Worm (Caenorhabditis elegans) whole organism, L4 larva: ENCODE data around the gene rpl-20.

Experiments used
- D1046.2 ChIP-seq: fragments of 200-800 bp; sonication (Bioruptor generic); IDR thresholded peaks from 2 replicates; pipeline ENCODE4 v1.3.6; 2022; ENCODE audit warnings: missing genetic modification characterization, missing compliant biosample characterization
- F10B5.3 ChIP-seq: sonication (generic microtip); optimal IDR thresholded peaks from 2 replicates; lab custom pipeline; 2016; ENCODE audit warnings: mild to moderate bottlenecking, missing genetic modification characterization, missing compliant biosample characterization
- R02D3.7 ChIP-seq: fragments of 150-350 bp; sonication (generic microtip); optimal IDR thresholded peaks from 3 replicates; lab custom pipeline; 2014; ENCODE audit warnings: missing biosample characterization, missing genetic modification characterization
- T20F7.1 ChIP-seq: fragments of 200-800 bp; sonication (Bioruptor generic); optimal IDR thresholded peaks from 2 replicates; lab custom pipeline; 2018; ENCODE audit warnings: mild to moderate bottlenecking, missing genetic modification characterization, missing compliant biosample characterization
- T26A8.4 ChIP-seq: fragments of 200-800 bp; sonication (Bioruptor generic); IDR thresholded peaks from 2 replicates; pipeline ENCODE4 v1.3.6; 2022; ENCODE audit warnings: missing genetic modification characterization, missing compliant biosample characterization
- Y48G9A.11 ChIP-seq: fragments of 200-800 bp; sonication (Bioruptor generic); IDR thresholded peaks from 2 replicates; pipeline ENCODE4 v1.3.6; 2022; ENCODE audit warnings: missing genetic modification reagents, missing genetic modification characterization, missing compliant biosample characterization
- aha-1 ChIP-seq: fragments of 150-350 bp; peaks from one replicate; lab custom pipeline; 2014; ENCODE audit warnings: missing biosample characterization, missing genetic modification characterization
- ama-1 ChIP-seq: fragments of 150-350 bp; optimal IDR thresholded peaks from 2 replicates; lab custom pipeline; 2014; ENCODE audit warnings: inconsistent platforms, mixed read lengths
- attf-4 ChIP-seq: sonication (generic microtip); optimal IDR thresholded peaks from 3 replicates; lab custom pipeline; 2017; ENCODE audit warnings: missing biosample characterization, missing genetic modification characterization
- ceh-28 ChIP-seq: fragments of 150-350 bp; optimal IDR thresholded peaks from 2 replicates; lab custom pipeline; 2014; ENCODE audit warnings: missing biosample characterization, missing genetic modification reagents, missing genetic modification characterization
- ceh-44 ChIP-seq: fragments of 200-800 bp; sonication (Bioruptor generic); IDR thresholded peaks from 2 replicates; pipeline ENCODE4 v1.3.6; 2022; ENCODE audit warnings: missing genetic modification reagents, missing genetic modification characterization, missing compliant biosample characterization
- ces-1 ChIP-seq: fragments of 150-350 bp; sonication (generic microtip); optimal IDR thresholded peaks from 4 replicates; lab custom pipeline; 2014; ENCODE audit warnings: missing biosample characterization, missing genetic modification reagents, missing genetic modification characterization
- cey-2 ChIP-seq: sonication (generic microtip); optimal IDR thresholded peaks from 3 replicates; lab custom pipeline; 2017; ENCODE audit warnings: missing genetic modification characterization, mild to moderate bottlenecking, missing compliant biosample characterization, antibody characterized with exemption, borderline replicate concordance; ENCODE audit not compliant: insufficient read depth
- daf-16 ChIP-seq, 3 experiments: sonication (generic microtip); optimal IDR thresholded peaks; 2 replicates each; lab custom pipeline; 2016 to 2017; ENCODE audit warnings: missing genetic modification characterization in 3 of 3, missing genetic modification reagents in 3 of 3, mild to moderate bottlenecking in 2 of 3, missing compliant biosample characterization in 2 of 3, missing biosample characterization in 1 of 3, moderate library complexity in 1 of 3
- dmd-8 ChIP-seq: fragments of 200-800 bp; sonication (Bioruptor generic); IDR thresholded peaks from 2 replicates; pipeline ENCODE4 v1.3.6; 2022; ENCODE audit warnings: missing genetic modification characterization, missing compliant biosample characterization
- dpl-1 ChIP-seq: fragments of 150-350 bp; optimal IDR thresholded peaks from 2 replicates; lab custom pipeline; 2014; ENCODE audit warnings: missing biosample characterization, missing genetic modification reagents, missing genetic modification characterization
- dve-1 ChIP-seq: sonication (generic microtip); optimal IDR thresholded peaks from 2 replicates; lab custom pipeline; 2017; ENCODE audit warnings: antibody characterized with exemption, mild to moderate bottlenecking, missing genetic modification characterization, missing compliant biosample characterization; ENCODE audit not compliant: insufficient read depth
- fos-1 ChIP-seq: fragments of 150-350 bp; optimal IDR thresholded peaks from 2 replicates; lab custom pipeline; 2014; ENCODE audit warnings: missing biosample characterization, missing genetic modification characterization
- hif-1 ChIP-seq, 2 experiments: sonication (generic microtip); optimal IDR thresholded peaks; 2 replicates each; lab custom pipeline; 2016 to 2017; ENCODE audit warnings: missing compliant biosample characterization in 2 of 2, missing genetic modification characterization in 2 of 2, missing genetic modification reagents in 2 of 2, missing genotype in 2 of 2, mild to moderate bottlenecking in 1 of 2
- hlh-11 ChIP-seq: fragments of 200-800 bp; sonication (Bioruptor generic); optimal IDR thresholded peaks from 2 replicates; lab custom pipeline; 2018; ENCODE audit warnings: mild to moderate bottlenecking, missing genetic modification characterization, missing compliant biosample characterization
- hlh-30 ChIP-seq: sonication (generic microtip); optimal IDR thresholded peaks from 2 replicates; lab custom pipeline; 2017; ENCODE audit warnings: antibody characterized with exemption, mild to moderate bottlenecking, missing genetic modification characterization, missing compliant biosample characterization; ENCODE audit not compliant: insufficient read depth
- lin-1 ChIP-seq: fragments of 200-800 bp; sonication (Bioruptor generic); IDR thresholded peaks from 2 replicates; pipeline ENCODE4 v1.3.6; 2022; ENCODE audit warnings: missing genetic modification reagents, missing genetic modification characterization, missing compliant biosample characterization
- lin-38 ChIP-seq: fragments of 200-800 bp; sonication (Bioruptor generic); IDR thresholded peaks from 2 replicates; pipeline ENCODE4 v1.3.6; 2022; ENCODE audit warnings: missing genetic modification reagents, missing genetic modification characterization, missing compliant biosample characterization
- lsy-2 ChIP-seq, 2 experiments: fragments of 150-350 bp in 1 of 2; sonication (generic microtip) in 1 of 2; optimal IDR thresholded peaks; 2 replicates each; lab custom pipeline; 2014 to 2017; ENCODE audit warnings: missing biosample characterization in 2 of 2, missing genetic modification characterization in 2 of 2
- madf-9 ChIP-seq: fragments of 200-800 bp; sonication (Bioruptor generic); conservative IDR thresholded peaks from 2 replicates; pipeline ENCODE4 v1.3.6; 2022; ENCODE audit warnings: missing genetic modification reagents, missing genetic modification characterization, missing compliant biosample characterization
- mep-1 ChIP-seq: fragments of 150-350 bp; sonication (generic microtip); optimal IDR thresholded peaks from 3 replicates; lab custom pipeline; 2014; ENCODE audit warnings: missing biosample characterization, missing genetic modification characterization
- mes-2 ChIP-seq: sonication (generic microtip); optimal IDR thresholded peaks from 2 replicates; lab custom pipeline; 2016; ENCODE audit warnings: missing genotype, mild to moderate bottlenecking, missing genetic modification characterization, missing compliant biosample characterization; ENCODE audit not compliant: poor library complexity, severe bottlenecking
- mxl-3 ChIP-seq: fragments of 200-800 bp; sonication (Bioruptor generic); optimal IDR thresholded peaks from 2 replicates; lab custom pipeline; 2018; ENCODE audit warnings: mild to moderate bottlenecking, missing genetic modification characterization, missing compliant biosample characterization
- nhr-11 ChIP-seq: fragments of 150-350 bp; optimal IDR thresholded peaks from 2 replicates; lab custom pipeline; 2014; ENCODE audit warnings: missing biosample characterization, missing genetic modification characterization
- nhr-25 ChIP-seq: sonication (generic microtip); optimal IDR thresholded peaks from 2 replicates; lab custom pipeline; 2017; ENCODE audit warnings: missing genetic modification characterization, mild to moderate bottlenecking, missing compliant biosample characterization, antibody characterized with exemption, moderate library complexity, borderline replicate concordance; ENCODE audit not compliant: insufficient read depth
- nhr-28 ChIP-seq: fragments of 150-350 bp; optimal IDR thresholded peaks from 2 replicates; lab custom pipeline; 2014; ENCODE audit warnings: missing biosample characterization, missing genetic modification characterization
- nhr-42 ChIP-seq: fragments of 200-800 bp; sonication (Bioruptor generic); IDR thresholded peaks from 2 replicates; pipeline ENCODE4 v1.3.6; 2022; ENCODE audit warnings: missing genetic modification characterization, missing compliant biosample characterization
- nhr-48 ChIP-seq: sonication (generic microtip); optimal IDR thresholded peaks from 2 replicates; lab custom pipeline; 2016; ENCODE audit warnings: mild to moderate bottlenecking, missing genetic modification characterization, missing compliant biosample characterization
- nhr-76 ChIP-seq: fragments of 150-350 bp; optimal IDR thresholded peaks from 2 replicates; lab custom pipeline; 2014; ENCODE audit warnings: missing biosample characterization, missing genetic modification characterization
- nhr-77 ChIP-seq: fragments of 150-350 bp; optimal IDR thresholded peaks from 2 replicates; lab custom pipeline; 2014; ENCODE audit warnings: missing biosample characterization, missing genetic modification characterization
- php-3 ChIP-seq: fragments of 200-800 bp; sonication (Bioruptor generic); IDR thresholded peaks from 2 replicates; pipeline ENCODE4 v1.3.6; 2022; ENCODE audit warnings: missing genetic modification reagents, missing genetic modification characterization, missing compliant biosample characterization
- rbr-2 ChIP-seq: sonication (generic microtip); optimal IDR thresholded peaks from 2 replicates; lab custom pipeline; 2016; ENCODE audit warnings: missing genotype, missing genetic modification characterization, missing compliant biosample characterization
- spr-3 ChIP-seq: fragments of 200-800 bp; sonication (Bioruptor generic); optimal IDR thresholded peaks from 2 replicates; lab custom pipeline; 2018; ENCODE audit warnings: mild to moderate bottlenecking, missing genetic modification characterization, missing compliant biosample characterization
- tra-1 ChIP-seq: fragments of 200-800 bp; sonication (Bioruptor generic); IDR thresholded peaks from 2 replicates; pipeline ENCODE4 v1.3.6; 2022; ENCODE audit warnings: missing genetic modification reagents, missing genetic modification characterization, missing compliant biosample characterization
- unc-130 ChIP-seq: sonication (generic microtip); optimal IDR thresholded peaks from 2 replicates; lab custom pipeline; 2016; ENCODE audit warnings: missing genetic modification reagents, missing genetic modification characterization, missing compliant biosample characterization
- unc-39 ChIP-seq: sonication (generic microtip); optimal IDR thresholded peaks from 2 replicates; lab custom pipeline; 2017; ENCODE audit warnings: missing biosample characterization, missing genetic modification characterization
- unc-62 ChIP-seq, 3 experiments: fragments of 150-350 bp in 1 of 3; sonication (generic microtip); optimal IDR thresholded peaks in 2 of 3; peaks in 1 of 3; 1 replicate in 1 of 3; 2 replicates in 2 of 3; lab custom pipeline; 2014 to 2017; ENCODE audit warnings: missing biosample characterization in 3 of 3, missing genetic modification characterization in 3 of 3, missing genetic modification reagents in 3 of 3, missing genotype in 1 of 3
- zag-1 ChIP-seq: fragments of 150-350 bp; optimal IDR thresholded peaks from 2 replicates; lab custom pipeline; 2014; ENCODE audit warnings: missing biosample characterization, missing genetic modification characterization
- zip-11 ChIP-seq: fragments of 200-800 bp; sonication (Bioruptor generic); IDR thresholded peaks from 2 replicates; pipeline ENCODE4 v1.3.6; 2022; ENCODE audit warnings: missing genetic modification characterization, missing compliant biosample characterization
- ztf-7 ChIP-seq: fragments of 150-350 bp; optimal IDR thresholded peaks from 2 replicates; lab custom pipeline; 2014; ENCODE audit warnings: missing biosample characterization, missing genetic modification characterization

Gene rpl-20

ce11 chrIV:4749728-4750278, at the start of gene rpl-20, which contains the start of gene Y17G9B.5 (continued):
- peak; percentile 98 for TF ChIP-seq T20F7.1 (GFP tag; lab: Kevin White, UChicago)
- peak; percentile 98 for TF ChIP-seq madf-9 (GFP tag; lab: Robert Waterston, UW)
- TF ChIP-seq dmd-8 (GFP tag; lab: Robert Waterston, UW) = peak; percentile 46; the same call in 1 of the 2 replicates
- TF ChIP-seq attf-4 (tag; lab: Kevin White, UChicago) = peak; percentile 80
- TF ChIP-seq unc-39 (tag; lab: Kevin White, UChicago) = no peak

- TF ChIP-seq spr-3 (GFP tag; lab: Kevin White, UChicago) (no peak), lin-38 (peak; percentile 93), hlh-30 (tag; lab: Kevin White, UChicago) (peak; percentile 8), unc-130 (GFP tag; lab: Kevin White, UChicago) (peak; percentile 22), dpl-1 (GFP tag; lab: Kevin White, UChicago) (peak; percentile 33), lsy-2 (tag; optimal IDR thresholded peaks at IDR 0.05; lab: Kevin White, UChicago) (peak in 1 of 2 experiments; percentile 75), nhr-28 (no peak), D1046.2 (GFP tag; lab: Robert Waterston, UW) (no peak), zip-11 (GFP tag; lab: Robert Waterston, UW) (no peak), nhr-25 (tag; lab: Kevin White, UChicago) (peak; percentile 48), lin-1 (GFP tag; lab: Robert Waterston, UW) (no peak), nhr-11 (tag; lab: Kevin White, UChicago) (no peak), ceh-28 (peak; percentile 7), daf-16 (GFP tag; optimal IDR thresholded peaks at IDR 0.05; lab: Kevin White, UChicago) (no peak), daf-16 (tag; optimal IDR thresholded peaks at IDR 0.05; lab: Kevin White, UChicago) (peak; percentile 29), fos-1 (tag; lab: Kevin White, UChicago) (no peak), dve-1 (tag; lab: Kevin White, UChicago) (peak; percentile 29), Y48G9A.11 (GFP tag; lab: Robert Waterston, UW) (no peak), ceh-44 (GFP tag; lab: Robert Waterston, UW) (no peak), hif-1 (tag; optimal IDR thresholded peaks at IDR 0.05; lab: Kevin White, UChicago) (no peak), nhr-77 (tag; lab: Kevin White, UChicago) (peak; percentile 53), mep-1 (tag; lab: Kevin White, UChicago) (peak; percentile 60), F10B5.3 (no peak), dmd-8 (GFP tag; lab: Robert Waterston, UW) (no peak), ama-1 (lab: Kevin White, UChicago) (peak; percentile 20), nhr-42 (no peak), mxl-3 (GFP tag; lab: Kevin White, UChicago) (no peak), rbr-2 (tag; lab: Kevin White, UChicago) (peak; percentile 44), mes-2 (tag; lab: Kevin White, UChicago) (peak; percentile 67)
- TF ChIP-seq, all 104 proteins: peak for 14
Observed at ce11 chrIV:4799114-4799513, 49.5 kb upstream of the rpl-20 start, which contains the start of gene eor-1. TSS of gene eor-1 (minus strand) at chrIV:4799178.

- peak; percentile 37 for TF ChIP-seq hlh-11 (tag; lab: Kevin White, UChicago)
- no peak for TF ChIP-seq ztf-7
- TF ChIP-seq zag-1 (tag; lab: Kevin White, UChicago) = no peak
- TF ChIP-seq php-3 (GFP tag; lab: Robert Waterston, UW) = no peak
- TF ChIP-seq mxl-3 (GFP tag; lab: Kevin White, UChicago) = peak; percentile 8
- no peak for TF ChIP-seq R02D3.7 (tag; lab: Kevin White, UChicago)
- TF ChIP-seq tra-1 = 0 out of 2 replicates have a peak, but pooled peaks have one; percentile 44
- TF ChIP-seq nhr-76 = no peak
- no peak for TF ChIP-seq attf-4 (tag; lab: Kevin White, UChicago)
- TF ChIP-seq T26A8.4 (GFP tag; lab: Robert Waterston, UW) = no peak
- no peak for TF ChIP-seq aha-1 (tag; lab: Kevin White, UChicago)
- no peak for TF ChIP-seq unc-62 (GFP tag; optimal IDR thresholded peaks at IDR 0.05 in 1 of 2; lab: Kevin White, UChicago)
- TF ChIP-seq unc-62 (tag; optimal IDR thresholded peaks at IDR 0.05; lab: Kevin White, UChicago) = no peak
- peak; percentile 12 for TF ChIP-seq nhr-28
- TF ChIP-seq nhr-48 = peak; percentile 29
- TF ChIP-seq cey-2 (tag; lab: Kevin White, UChicago) = peak; percentile 48
- TF ChIP-seq ces-1 = no peak
Observed at ce11 chrIV:4795111-4795510, 45.5 kb upstream of the rpl-20 start.
